Fruit fly (Drosophila melanogaster) whole organism, embryonic: ENCODE data around the gene P5CDh2.

Source experiments
- BEAF-32 ChIP-seq: fragments of 200-800 bp; sonication (Bioruptor generic); optimal IDR thresholded peaks from 3 replicates; lab custom pipeline; 2017; ENCODE audit warnings: missing biosample characterization, missing genetic modification characterization, mild to moderate bottlenecking, moderate library complexity, missing genetic modification reagents
- Bdp1 ChIP-seq: fragments of 200-800 bp; sonication (Bioruptor generic); optimal IDR thresholded peaks from 3 replicates; lab custom pipeline; 2016; ENCODE audit warnings: missing biosample characterization, missing genetic modification characterization
- Bteb2 ChIP-seq: fragments of 200-800 bp; sonication (Bioruptor generic); optimal IDR thresholded peaks from 2 replicates; lab custom pipeline; 2016; ENCODE audit warnings: missing biosample characterization, missing genetic modification characterization
- CG10274 ChIP-seq: fragments of 200-800 bp; sonication (Bioruptor generic); optimal IDR thresholded peaks from 3 replicates; lab custom pipeline; 2017; ENCODE audit warnings: missing biosample characterization, mild to moderate bottlenecking, missing genetic modification characterization
- CG11504 ChIP-seq: fragments of 200-800 bp; sonication (Bioruptor generic); optimal IDR thresholded peaks from 3 replicates; lab custom pipeline; 2019; ENCODE audit warnings: missing biosample characterization, mild to moderate bottlenecking, missing genetic modification characterization, moderate library complexity
- CG12219 ChIP-seq: fragments of 200-800 bp; sonication (Bioruptor generic); optimal IDR thresholded peaks from 3 replicates; lab custom pipeline; 2018; ENCODE audit warnings: missing biosample characterization, mild to moderate bottlenecking, missing genetic modification characterization
- CG12236 ChIP-seq: fragments of 200-800 bp; sonication (Bioruptor generic); optimal IDR thresholded peaks from 2 replicates; lab custom pipeline; 2016; ENCODE audit warnings: missing biosample characterization, missing genetic modification characterization
- CG12391 ChIP-seq: fragments of 200-800 bp; sonication (Bioruptor generic); optimal IDR thresholded peaks from 3 replicates; lab custom pipeline; 2018; ENCODE audit warnings: missing biosample characterization, mild to moderate bottlenecking, missing genetic modification characterization, moderate library complexity
- CG12769 ChIP-seq: fragments of 200-800 bp; sonication (Bioruptor generic); optimal IDR thresholded peaks from 2 replicates; lab custom pipeline; 2019; ENCODE audit warnings: missing biosample characterization, mild to moderate bottlenecking, missing genetic modification characterization, moderate library complexity
- CG13775 ChIP-seq: fragments of 200-800 bp; sonication (Bioruptor generic); optimal IDR thresholded peaks from 3 replicates; lab custom pipeline; 2017; ENCODE audit warnings: missing biosample characterization, mild to moderate bottlenecking, missing genetic modification characterization
- CG1602 ChIP-seq: fragments of 200-800 bp; sonication (Bioruptor generic); optimal IDR thresholded peaks from 3 replicates; lab custom pipeline; 2016; ENCODE audit warnings: missing biosample characterization, missing genetic modification characterization
- CG1603 ChIP-seq: fragments of 200-800 bp; sonication (Bioruptor generic); optimal IDR thresholded peaks from 2 replicates; lab custom pipeline; 2019; ENCODE audit warnings: missing biosample characterization, mild to moderate bottlenecking, missing genetic modification characterization, moderate library complexity
- CG18476 ChIP-seq: fragments of 200-800 bp; sonication (Bioruptor generic); optimal IDR thresholded peaks from 2 replicates; lab custom pipeline; 2016; ENCODE audit warnings: missing biosample characterization, mild to moderate bottlenecking, missing genetic modification characterization
- CG2202 ChIP-seq: fragments of 200-800 bp; sonication (Bioruptor generic); optimal IDR thresholded peaks from 2 replicates; lab custom pipeline; 2018; ENCODE audit warnings: missing biosample characterization, mild to moderate bottlenecking, missing genetic modification characterization
- CG2678 ChIP-seq: fragments of 200-800 bp; sonication (Bioruptor generic); optimal IDR thresholded peaks from 3 replicates; lab custom pipeline; 2019; ENCODE audit warnings: missing biosample characterization, mild to moderate bottlenecking, missing genetic modification characterization, moderate library complexity
- CG2875 ChIP-seq: fragments of 200-800 bp; sonication (Bioruptor generic); optimal IDR thresholded peaks from 2 replicates; lab custom pipeline; 2017; ENCODE audit warnings: missing biosample characterization, mild to moderate bottlenecking, missing genetic modification characterization, missing genetic modification reagents
- CG32772 ChIP-seq: fragments of 200-800 bp; sonication (Bioruptor generic); IDR thresholded peaks from 2 replicates; pipeline ENCODE4 v1.3.6; 2022; ENCODE audit warnings: missing biosample characterization, missing genetic modification characterization
- CG4820 ChIP-seq: fragments of 200-800 bp; sonication (Bioruptor generic); optimal IDR thresholded peaks from 3 replicates; lab custom pipeline; 2016; ENCODE audit warnings: missing biosample characterization, missing genetic modification characterization
- Dip2 ChIP-seq: fragments of 200-800 bp; sonication (Bioruptor generic); IDR thresholded peaks from 2 replicates; pipeline ENCODE4 v1.3.6; 2022; ENCODE audit warnings: missing biosample characterization, missing genetic modification characterization
- Fer2 ChIP-seq: fragments of 200-800 bp; sonication (Bioruptor generic); optimal IDR thresholded peaks from 2 replicates; lab custom pipeline; 2018; ENCODE audit warnings: missing biosample characterization, mild to moderate bottlenecking, missing genetic modification characterization, moderate library complexity
- Gsc ChIP-seq: fragments of 200-800 bp; sonication (Bioruptor generic); IDR thresholded peaks from 2 replicates; pipeline ENCODE4 v1.3.6; 2022; ENCODE audit warnings: missing biosample characterization, missing genetic modification characterization
- HLH3B ChIP-seq: fragments of 200-800 bp; sonication (Bioruptor generic); IDR thresholded peaks from 2 replicates; pipeline ENCODE4 v1.3.6; 2022; ENCODE audit warnings: missing biosample characterization, missing genetic modification characterization
- HLH54F ChIP-seq: fragments of 200-800 bp; sonication (Bioruptor generic); optimal IDR thresholded peaks from 3 replicates; lab custom pipeline; 2016; ENCODE audit warnings: missing biosample characterization, missing genetic modification characterization
- Max ChIP-seq: fragments of 200-800 bp; sonication (Bioruptor generic); optimal IDR thresholded peaks from 2 replicates; lab custom pipeline; 2016; ENCODE audit warnings: missing biosample characterization, mild to moderate bottlenecking, missing genetic modification characterization
- NC2β ChIP-seq: fragments of 200-800 bp; sonication (Bioruptor generic); optimal IDR thresholded peaks from 2 replicates; lab custom pipeline; 2016; ENCODE audit warnings: missing biosample characterization, missing genetic modification characterization
- Nf-YA ChIP-seq: fragments of 200-800 bp; sonication (Bioruptor generic); IDR thresholded peaks from 2 replicates; pipeline ENCODE4 v1.3.6; 2022; ENCODE audit warnings: missing biosample characterization, missing genetic modification characterization
- Nf-YB ChIP-seq: fragments of 200-800 bp; sonication (Bioruptor generic); optimal IDR thresholded peaks from 3 replicates; lab custom pipeline; 2019; ENCODE audit warnings: missing biosample characterization, mild to moderate bottlenecking, missing genetic modification characterization, moderate library complexity
- Poxn ChIP-seq: fragments of 200-800 bp; sonication (Bioruptor generic); IDR thresholded peaks from 2 replicates; pipeline ENCODE4 v1.3.6; 2022; ENCODE audit warnings: missing biosample characterization, missing genetic modification characterization
- Spps ChIP-seq: fragments of 200-800 bp; sonication (Bioruptor generic); optimal IDR thresholded peaks from 2 replicates; lab custom pipeline; 2018; ENCODE audit warnings: missing biosample characterization, mild to moderate bottlenecking, missing genetic modification characterization
- Sry-δ ChIP-seq: fragments of 200-800 bp; sonication (Bioruptor generic); optimal IDR thresholded peaks from 2 replicates; lab custom pipeline; 2016; ENCODE audit warnings: missing biosample characterization, missing genetic modification characterization
- Vsx1 ChIP-seq: fragments of 200-800 bp; sonication (Bioruptor generic); optimal IDR thresholded peaks from 2 replicates; lab custom pipeline; 2017; ENCODE audit warnings: missing biosample characterization, mild to moderate bottlenecking, missing genetic modification characterization, missing genetic modification reagents
- bbx ChIP-seq: fragments of 200-800 bp; sonication (Bioruptor generic); IDR thresholded peaks from 2 replicates; pipeline ENCODE4 v1.3.6; 2022; ENCODE audit warnings: missing biosample characterization, missing genetic modification characterization; ENCODE audit not compliant: partially characterized antibody
- bcd ChIP-seq: fragments of 200-800 bp; sonication (Bioruptor generic); optimal IDR thresholded peaks from 2 replicates; lab custom pipeline; 2017; ENCODE audit warnings: missing biosample characterization, mild to moderate bottlenecking, missing genetic modification characterization
- chif ChIP-seq, 2 experiments: fragments of 200-800 bp; sonication (Bioruptor generic); optimal IDR thresholded peaks; 3 replicates each; lab custom pipeline; 2016; ENCODE audit warnings: missing biosample characterization in 2 of 2, missing genetic modification characterization in 2 of 2
- chn ChIP-seq: fragments of 200-800 bp; sonication (Bioruptor generic); optimal IDR thresholded peaks from 2 replicates; lab custom pipeline; 2016; ENCODE audit warnings: missing biosample characterization, missing genetic modification characterization
- klu ChIP-seq: fragments of 200-800 bp; sonication (Bioruptor generic); IDR thresholded peaks from 2 replicates; pipeline ENCODE4 v1.3.6; 2022; ENCODE audit warnings: missing biosample characterization, missing genetic modification characterization
- kni ChIP-seq: fragments of 200-800 bp; sonication (Bioruptor generic); optimal IDR thresholded peaks from 3 replicates; lab custom pipeline; 2017; ENCODE audit warnings: mild to moderate bottlenecking, missing biosample characterization, missing genetic modification reagents, missing genetic modification characterization
- lola ChIP-seq, 3 experiments: fragments of >200 bp in 2 of 3; fragments of 200-800 bp in 1 of 3; sonication (Bioruptor generic) in 1 of 3; optimal IDR thresholded peaks; 2 replicates each; lab custom pipeline; 2017 to 2019; ENCODE audit warnings: missing biosample characterization in 3 of 3, missing genetic modification characterization in 3 of 3, mild to moderate bottlenecking in 1 of 3, moderate library complexity in 1 of 3
- odd ChIP-seq: fragments of 200-800 bp; sonication (Bioruptor generic); optimal IDR thresholded peaks from 2 replicates; lab custom pipeline; 2017; ENCODE audit warnings: missing biosample characterization, mild to moderate bottlenecking, missing genetic modification characterization
- otp ChIP-seq: fragments of 200-800 bp; sonication (Bioruptor generic); IDR thresholded peaks from 3 replicates; pipeline ENCODE4, ENCODE4 v1.3.6; 2022; ENCODE audit warnings: missing biosample characterization, missing genetic modification characterization
- pan ChIP-seq, 4 experiments: fragments of >200 bp in 3 of 4; fragments of 200-800 bp in 1 of 4; sonication (Bioruptor generic) in 1 of 4; optimal IDR thresholded peaks in 3 of 4; IDR thresholded peaks in 1 of 4; 2 replicates each; pipeline versions ENCODE4 v1.3.6 to Lab custom; 2017 to 2022; ENCODE audit warnings: missing biosample characterization in 2 of 4, missing genetic modification characterization in 2 of 4, mixed read lengths in 1 of 4
- pum ChIP-seq: fragments of 200-800 bp; sonication (Bioruptor generic); optimal IDR thresholded peaks from 2 replicates; lab custom pipeline; 2016; ENCODE audit warnings: missing biosample characterization, missing genetic modification characterization
- rib ChIP-seq: fragments of 200-800 bp; sonication (Bioruptor generic); IDR thresholded peaks from 2 replicates; pipeline ENCODE4 v1.3.6; 2022; ENCODE audit warnings: missing biosample characterization, missing genetic modification characterization
- sens-2 ChIP-seq: fragments of 200-800 bp; sonication (Bioruptor generic); IDR thresholded peaks from 2 replicates; pipeline ENCODE4 v1.3.6; 2022; ENCODE audit warnings: missing biosample characterization, missing genetic modification characterization
- tgo ChIP-seq: fragments of 200-800 bp; sonication (Bioruptor generic); IDR thresholded peaks from 3 replicates; pipeline ENCODE4 v1.3.6; 2022; ENCODE audit warnings: missing biosample characterization, missing genetic modification characterization
- trh ChIP-seq: fragments of 200-800 bp; sonication (Bioruptor generic); optimal IDR thresholded peaks from 2 replicates; lab custom pipeline; 2016; ENCODE audit warnings: missing biosample characterization, missing genetic modification characterization
- twi ChIP-seq: fragments of 200-800 bp; optimal IDR thresholded peaks from 2 replicates; lab custom pipeline; 2019; ENCODE audit warnings: missing biosample characterization, mild to moderate bottlenecking, missing genetic modification characterization, moderate library complexity
- usp ChIP-seq: fragments of >200 bp; optimal IDR thresholded peaks from 2 replicates; lab custom pipeline; 2017; ENCODE audit warnings: missing biosample characterization, missing genetic modification characterization

P5CDh2 gene

dm6 chr3R:21835388-21836200, 42.1 kb upstream of the P5CDh2 start (continued):
- TF ChIP-seq CG2202 (tag; lab: Kevin White, UChicago), result peak; percentile 48
- peak; percentile 18 for TF ChIP-seq Spps
- TF ChIP-seq CG12391 (tag; lab: Kevin White, UChicago), result peak; percentile 24
- no peak for TF ChIP-seq tgo (GFP tag; lab: Robert Waterston, UW)
- TF ChIP-seq sens-2 (GFP tag; lab: Robert Waterston, UW), result no peak
- TF ChIP-seq usp (GFP tag; lab: Kevin White, UChicago), result no peak
- TF ChIP-seq CG4820 (GFP tag; lab: Kevin White, UChicago), result no peak
- TF ChIP-seq Bteb2, result no peak
- TF ChIP-seq odd (GFP tag; lab: Kevin White, UChicago), result peak; percentile 39
- no peak for TF ChIP-seq Vsx1
- peak; percentile 23; the same call in 1 of the 3 replicates for TF ChIP-seq otp (GFP tag; lab: Robert Waterston, UW)
- peak; percentile 25; the same call in 1 of the 2 replicates for TF ChIP-seq CG32772
- TF ChIP-seq CG18476, result no peak
- no peak for TF ChIP-seq HLH54F (GFP tag; lab: Kevin White, UChicago)
- no peak for TF ChIP-seq CG12236 (GFP tag; lab: Kevin White, UChicago)
- TF ChIP-seq twi, result peak; percentile 33
- no peak for TF ChIP-seq Fer2
- TF ChIP-seq chn (GFP tag; lab: Kevin White, UChicago), result no peak
- TF ChIP-seq CG1603 (tag; lab: Kevin White, UChicago), result no peak
- no peak for TF ChIP-seq Gsc (GFP tag; lab: Robert Waterston, UW)
- TF ChIP-seq bbx, result no peak
- TF ChIP-seq CG12769 (tag; lab: Kevin White, UChicago), result no peak
- no peak for TF ChIP-seq HLH3B (GFP tag; lab: Robert Waterston, UW)
- TF ChIP-seq rib (GFP tag; lab: Robert Waterston, UW), result 0 out of 2 replicates have a peak, but pooled peaks have one; percentile 40
- TF ChIP-seq Sry-δ (GFP tag; lab: Kevin White, UChicago), result no peak
- no peak for TF ChIP-seq Max (GFP tag; lab: Kevin White, UChicago)
- TF ChIP-seq CG10274 (GFP tag; lab: Kevin White, UChicago), result no peak
- peak; percentile 9 for TF ChIP-seq CG12219 (GFP tag; lab: Kevin White, UChicago)
- TF ChIP-seq CG1602, result peak; percentile 11
- TF ChIP-seq Nf-YB (GFP tag; lab: Kevin White, UChicago), result peak; percentile 20
- TF ChIP-seq BEAF-32, result no peak
- TF ChIP-seq kni (GFP tag; lab: Kevin White, UChicago), result peak; percentile 9
- 0 out of 2 replicates have a peak, but pooled peaks have one; percentile 31 for TF ChIP-seq klu (GFP tag; lab: Robert Waterston, UW)
- no peak for TF ChIP-seq Poxn (GFP tag; lab: Robert Waterston, UW)
- TF ChIP-seq CG11504, result peak; percentile 26
- peak in 1 of 2 experiments; percentile 56 for TF ChIP-seq pan (optimal IDR thresholded peaks at IDR 0.05; lab: Kevin White, UChicago)
- TF ChIP-seq pan (GFP tag; optimal IDR thresholded peaks at IDR 0.05 in 1 of 2, IDR thresholded peaks at IDR 0.05 in 1 of 2), result no peak
- no peak for TF ChIP-seq CG13775 (GFP tag; lab: Kevin White, UChicago)
- TF ChIP-seq lola (GFP tag; optimal IDR thresholded peaks at IDR 0.05; lab: Kevin White, UChicago), result peak in 1 of 3 experiments; percentile 63
- TF ChIP-seq Dip2 (GFP tag; lab: Robert Waterston, UW), result no peak
- TF ChIP-seq chif (GFP tag; optimal IDR thresholded peaks at IDR 0.05; lab: Kevin White, UChicago), result peak in 1 of 2 experiments; percentile 39
- peak; percentile 0 for TF ChIP-seq CG2678
- TF ChIP-seq pum (GFP tag; lab: Kevin White, UChicago), result no peak
- TF ChIP-seq trh, result no peak
- TF ChIP-seq Bdp1 (GFP tag; lab: Kevin White, UChicago), result no peak
- no peak for TF ChIP-seq CG2875 (GFP tag; lab: Kevin White, UChicago)
- TF ChIP-seq Nf-YA (GFP tag; lab: Robert Waterston, UW), result no peak
- TF ChIP-seq NC2β (GFP tag; lab: Kevin White, UChicago), result no peak
- TF ChIP-seq bcd, result no peak
